Fruit fly (Drosophila melanogaster) whole organism, embryonic: ENCODE data around the gene Tim8.

Experiments used
- Abd-B ChIP-seq: fragments of 200-800 bp; sonication (Bioruptor generic); optimal IDR thresholded peaks from 2 replicates; lab custom pipeline; 2018; ENCODE audit warnings: missing biosample characterization, mild to moderate bottlenecking, missing genetic modification characterization, moderate library complexity
- B-H1 ChIP-seq: fragments of 200-800 bp; sonication (Bioruptor generic); IDR thresholded peaks from 3 replicates; pipeline ENCODE4 v1.3.6; 2022; ENCODE audit warnings: missing biosample characterization, missing genetic modification characterization
- C15 ChIP-seq: fragments of 200-800 bp; sonication (Bioruptor generic); IDR thresholded peaks from 3 replicates; pipeline ENCODE4 v1.3.6; 2022; ENCODE audit warnings: missing biosample characterization, missing genetic modification characterization
- CG10147 ChIP-seq: fragments of 200-800 bp; sonication (Bioruptor generic); optimal IDR thresholded peaks from 2 replicates; lab custom pipeline; 2019; ENCODE audit warnings: missing biosample characterization, mild to moderate bottlenecking, missing genetic modification characterization, moderate library complexity
- CG11398 ChIP-seq: fragments of 200-800 bp; sonication (Bioruptor generic); optimal IDR thresholded peaks from 2 replicates; lab custom pipeline; 2016; ENCODE audit warnings: missing biosample characterization, missing genetic modification characterization
- CG11723 ChIP-seq: fragments of 200-800 bp; sonication (Bioruptor generic); optimal IDR thresholded peaks from 2 replicates; lab custom pipeline; 2017; ENCODE audit warnings: missing biosample characterization, mild to moderate bottlenecking, missing genetic modification characterization
- CG12219 ChIP-seq: fragments of 200-800 bp; sonication (Bioruptor generic); optimal IDR thresholded peaks from 3 replicates; lab custom pipeline; 2018; ENCODE audit warnings: missing biosample characterization, mild to moderate bottlenecking, missing genetic modification characterization
- CG12236 ChIP-seq: fragments of 200-800 bp; sonication (Bioruptor generic); optimal IDR thresholded peaks from 2 replicates; lab custom pipeline; 2016; ENCODE audit warnings: missing biosample characterization, missing genetic modification characterization
- CG12659 ChIP-seq: fragments of 200-800 bp; sonication (Bioruptor generic); optimal IDR thresholded peaks from 3 replicates; lab custom pipeline; 2017; ENCODE audit warnings: mild to moderate bottlenecking, missing biosample characterization, missing genetic modification reagents, missing genetic modification characterization
- CG12942 ChIP-seq: fragments of 200-800 bp; sonication (Bioruptor generic); optimal IDR thresholded peaks from 3 replicates; lab custom pipeline; 2016; ENCODE audit warnings: missing biosample characterization, missing genetic modification characterization
- CG13287 ChIP-seq: fragments of 200-800 bp; sonication (Bioruptor generic); IDR thresholded peaks from 2 replicates; pipeline ENCODE4 v1.3.6; 2022; ENCODE audit warnings: missing biosample characterization, missing genetic modification characterization; ENCODE audit not compliant: partially characterized antibody
- CG14860 ChIP-seq: fragments of 200-800 bp; sonication (Bioruptor generic); IDR thresholded peaks from 3 replicates; pipeline ENCODE4 v1.3.6; 2022; ENCODE audit warnings: missing biosample characterization, missing genetic modification characterization; ENCODE audit not compliant: partially characterized antibody
- CG15514 ChIP-seq: fragments of 200-800 bp; sonication (Bioruptor generic); optimal IDR thresholded peaks from 3 replicates; lab custom pipeline; 2017; ENCODE audit warnings: missing biosample characterization, missing genetic modification characterization, mild to moderate bottlenecking, moderate library complexity, missing genetic modification reagents
- CG17568 ChIP-seq: fragments of 200-800 bp; sonication (Bioruptor generic); optimal IDR thresholded peaks from 2 replicates; lab custom pipeline; 2018; ENCODE audit warnings: missing biosample characterization, mild to moderate bottlenecking, missing genetic modification characterization, moderate library complexity
- CG18262 ChIP-seq: fragments of 200-800 bp; optimal IDR thresholded peaks from 3 replicates; lab custom pipeline; 2019; ENCODE audit warnings: missing biosample characterization, mild to moderate bottlenecking, missing genetic modification characterization, moderate library complexity
- CG2678 ChIP-seq: fragments of 200-800 bp; sonication (Bioruptor generic); optimal IDR thresholded peaks from 3 replicates; lab custom pipeline; 2019; ENCODE audit warnings: missing biosample characterization, mild to moderate bottlenecking, missing genetic modification characterization, moderate library complexity
- CG34224 ChIP-seq: fragments of 200-800 bp; sonication (Bioruptor generic); IDR thresholded peaks from 3 replicates; pipeline ENCODE4 v1.3.6; 2022; ENCODE audit warnings: missing biosample characterization, missing genetic modification characterization; ENCODE audit not compliant: partially characterized antibody
- CG3847 ChIP-seq: fragments of 200-800 bp; sonication (Bioruptor generic); IDR thresholded peaks from 2 replicates; pipeline ENCODE4 v1.3.6; 2022; ENCODE audit warnings: missing biosample characterization, missing genetic modification characterization
- CG4617 ChIP-seq: fragments of 200-800 bp; sonication (Bioruptor generic); optimal IDR thresholded peaks from 3 replicates; lab custom pipeline; 2016; ENCODE audit warnings: missing biosample characterization, missing genetic modification characterization, borderline replicate concordance
- CG6689 ChIP-seq: fragments of 200-800 bp; sonication (Bioruptor generic); IDR thresholded peaks from 2 replicates; pipeline ENCODE4 v1.3.6; 2022; ENCODE audit warnings: missing biosample characterization, missing genetic modification characterization
- CG6765 ChIP-seq: fragments of 200-800 bp; sonication (Bioruptor generic); optimal IDR thresholded peaks from 3 replicates; lab custom pipeline; 2017; ENCODE audit warnings: missing biosample characterization, mild to moderate bottlenecking, missing genetic modification characterization
- CG8281 ChIP-seq: fragments of 200-800 bp; sonication (Bioruptor generic); optimal IDR thresholded peaks from 2 replicates; lab custom pipeline; 2018; ENCODE audit warnings: missing biosample characterization, mild to moderate bottlenecking, missing genetic modification characterization, moderate library complexity
- CG8388 ChIP-seq: fragments of 200-800 bp; sonication (Bioruptor generic); optimal IDR thresholded peaks from 2 replicates; lab custom pipeline; 2019; ENCODE audit warnings: missing biosample characterization, mild to moderate bottlenecking, missing genetic modification characterization, moderate library complexity
- CG8478 ChIP-seq: fragments of >200 bp; optimal IDR thresholded peaks from 2 replicates; lab custom pipeline; 2018
- CG9437 ChIP-seq: fragments of 200-800 bp; sonication (Bioruptor generic); optimal IDR thresholded peaks from 2 replicates; lab custom pipeline; 2018; ENCODE audit warnings: missing biosample characterization, mild to moderate bottlenecking, missing genetic modification characterization
- D19A ChIP-seq: fragments of 200-800 bp; optimal IDR thresholded peaks from 3 replicates; lab custom pipeline; 2019; ENCODE audit warnings: missing biosample characterization, mild to moderate bottlenecking, missing genetic modification characterization, moderate library complexity
- Dp ChIP-seq: fragments of 200-800 bp; sonication (Bioruptor generic); optimal IDR thresholded peaks from 2 replicates; lab custom pipeline; 2018; ENCODE audit warnings: missing biosample characterization, mild to moderate bottlenecking, missing genetic modification characterization, moderate library complexity
- E2f2 ChIP-seq: fragments of 200-800 bp; sonication (Bioruptor generic); IDR thresholded peaks from 2 replicates; pipeline ENCODE4 v1.3.6; 2022; ENCODE audit warnings: missing biosample characterization, missing genetic modification characterization
- Elba2 ChIP-seq: fragments of 200-800 bp; sonication (Bioruptor generic); optimal IDR thresholded peaks from 3 replicates; lab custom pipeline; 2016; ENCODE audit warnings: missing biosample characterization, missing genetic modification characterization
- Kr ChIP-seq: fragments of 200-800 bp; sonication (Bioruptor generic); optimal IDR thresholded peaks from 2 replicates; lab custom pipeline; 2017; ENCODE audit warnings: missing biosample characterization, mild to moderate bottlenecking, missing genetic modification characterization
- Oli ChIP-seq: fragments of 200-800 bp; sonication (Bioruptor generic); optimal IDR thresholded peaks from 2 replicates; lab custom pipeline; 2018; ENCODE audit warnings: missing biosample characterization, mild to moderate bottlenecking, missing genetic modification characterization, moderate library complexity
- Ssrp ChIP-seq: fragments of 200-800 bp; sonication (Bioruptor generic); optimal IDR thresholded peaks from 2 replicates; lab custom pipeline; 2018; ENCODE audit warnings: missing biosample characterization, mild to moderate bottlenecking, missing genetic modification characterization, moderate library complexity
- Xbp1 ChIP-seq: fragments of 200-800 bp; sonication (Bioruptor generic); optimal IDR thresholded peaks from 3 replicates; lab custom pipeline; 2016; ENCODE audit warnings: missing biosample characterization, mild to moderate bottlenecking, missing genetic modification characterization
- YL-1 ChIP-seq: fragments of 200-800 bp; sonication (Bioruptor generic); optimal IDR thresholded peaks from 3 replicates; lab custom pipeline; 2017; ENCODE audit warnings: missing biosample characterization, mild to moderate bottlenecking, missing genetic modification characterization
- ase ChIP-seq: fragments of 200-800 bp; sonication (Bioruptor generic); IDR thresholded peaks from 3 replicates; pipeline ENCODE4 v1.3.6; 2022; ENCODE audit warnings: missing biosample characterization, missing genetic modification characterization
- ash1 ChIP-seq: fragments of 200-800 bp; sonication (Bioruptor generic); optimal IDR thresholded peaks from 2 replicates; lab custom pipeline; 2018; ENCODE audit warnings: missing biosample characterization, mild to moderate bottlenecking, missing genetic modification characterization
- az2 ChIP-seq: fragments of 200-800 bp; sonication (Bioruptor generic); optimal IDR thresholded peaks from 3 replicates; lab custom pipeline; 2016; ENCODE audit warnings: missing biosample characterization, missing genetic modification characterization
- caup ChIP-seq: fragments of 200-800 bp; sonication (Bioruptor generic); optimal IDR thresholded peaks from 3 replicates; lab custom pipeline; 2017; ENCODE audit warnings: missing biosample characterization, mild to moderate bottlenecking, missing genetic modification characterization, moderate library complexity; ENCODE audit not compliant: severe bottlenecking
- crc ChIP-seq: fragments of 200-800 bp; sonication (Bioruptor generic); optimal IDR thresholded peaks from 2 replicates; lab custom pipeline; 2016; ENCODE audit warnings: missing biosample characterization, missing genetic modification characterization
- gcm ChIP-seq: fragments of 200-800 bp; sonication (Bioruptor generic); optimal IDR thresholded peaks from 2 replicates; lab custom pipeline; 2019; ENCODE audit warnings: missing biosample characterization, mild to moderate bottlenecking, missing genetic modification characterization, moderate library complexity
- kni ChIP-seq: fragments of 200-800 bp; sonication (Bioruptor generic); optimal IDR thresholded peaks from 3 replicates; lab custom pipeline; 2017; ENCODE audit warnings: mild to moderate bottlenecking, missing biosample characterization, missing genetic modification reagents, missing genetic modification characterization
- maf-S ChIP-seq: fragments of 200-800 bp; sonication (Bioruptor generic); optimal IDR thresholded peaks from 2 replicates; lab custom pipeline; 2016; ENCODE audit warnings: missing biosample characterization, missing genetic modification characterization
- onecut ChIP-seq: fragments of 200-800 bp; sonication (Bioruptor generic); IDR thresholded peaks from 2 replicates; pipeline ENCODE4 v1.3.6; 2022; ENCODE audit warnings: missing biosample characterization, missing genetic modification characterization
- pho ChIP-seq: fragments of 200-800 bp; sonication (Bioruptor generic); optimal IDR thresholded peaks from 2 replicates; lab custom pipeline; 2016; ENCODE audit warnings: missing biosample characterization, missing genetic modification characterization
- repo ChIP-seq: fragments of 200-800 bp; sonication (Bioruptor generic); optimal IDR thresholded peaks from 2 replicates; lab custom pipeline; 2016; ENCODE audit warnings: missing biosample characterization, missing genetic modification characterization
- schlank ChIP-seq: fragments of 200-800 bp; sonication (Bioruptor generic); optimal IDR thresholded peaks from 2 replicates; lab custom pipeline; 2018; ENCODE audit warnings: missing biosample characterization, mild to moderate bottlenecking, missing genetic modification characterization
- scrt ChIP-seq: fragments of 200-800 bp; sonication (Bioruptor generic); optimal IDR thresholded peaks from 2 replicates; lab custom pipeline; 2018; ENCODE audit warnings: missing biosample characterization, mild to moderate bottlenecking, missing genetic modification characterization, moderate library complexity
- slou ChIP-seq: fragments of 200-800 bp; sonication (Bioruptor generic); optimal IDR thresholded peaks from 3 replicates; lab custom pipeline; 2016; ENCODE audit warnings: missing biosample characterization, missing genetic modification characterization
- sqz ChIP-seq: fragments of 200-800 bp; sonication (Bioruptor generic); optimal IDR thresholded peaks from 3 replicates; lab custom pipeline; 2018; ENCODE audit warnings: missing biosample characterization, mild to moderate bottlenecking, missing genetic modification characterization
- ttk ChIP-seq: fragments of 200-800 bp; sonication (Bioruptor generic); IDR thresholded peaks from 2 replicates; pipeline ENCODE4 v2.1.2; 2022; ENCODE audit warnings: missing biosample characterization, missing genetic modification characterization
- tup ChIP-seq: fragments of 200-800 bp; sonication (Bioruptor generic); optimal IDR thresholded peaks from 2 replicates; lab custom pipeline; 2016; ENCODE audit warnings: missing biosample characterization, mild to moderate bottlenecking, missing genetic modification characterization, moderate library complexity

Gene Tim8

DNA sequence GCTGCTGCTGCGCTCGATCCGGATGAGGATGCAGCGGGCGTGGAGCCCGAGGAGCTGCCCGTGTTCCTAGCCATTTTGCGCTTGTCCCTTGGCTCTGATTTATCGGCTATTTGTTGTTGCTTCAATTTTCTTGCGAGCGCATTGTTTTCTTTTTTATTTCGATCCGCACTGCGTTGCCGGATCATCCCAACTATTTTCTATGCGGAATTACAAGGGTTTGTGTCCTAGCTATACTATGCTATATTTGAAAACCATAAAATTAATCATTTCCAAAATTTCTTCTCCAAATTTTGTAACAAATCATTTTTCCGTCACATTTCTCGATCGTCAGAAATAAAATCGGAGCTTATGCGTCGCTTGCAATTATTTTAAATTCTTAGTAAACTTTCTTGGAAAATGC, 20.4 kb upstream of the Tim8 start, which contains the start of the genes GCS1 and CG11756 (continued):
- TF ChIP-seq YL-1 (GFP tag; lab: Kevin White, UChicago) (peak; percentile 19), CG11723 (GFP tag; lab: Kevin White, UChicago) (no peak), CG17568 (GFP tag; lab: Kevin White, UChicago) (no peak), C15 (GFP tag; lab: Robert Waterston, UW) (no peak), pho (no peak), CG9437 (GFP tag; lab: Kevin White, UChicago) (no peak), crc (GFP tag; lab: Kevin White, UChicago) (no peak), maf-S (no peak), CG12236 (GFP tag; lab: Kevin White, UChicago) (no peak), schlank (no peak), CG12942 (GFP tag; lab: Kevin White, UChicago) (no peak), tup (no peak), B-H1 (GFP tag; lab: Robert Waterston, UW) (no peak), Dp (GFP tag; lab: Kevin White, UChicago) (peak; percentile 52), ttk (no peak), Abd-B (GFP tag; lab: Kevin White, UChicago) (peak; percentile 32), ase (no peak), ash1 (GFP tag; lab: Kevin White, UChicago) (no peak), slou (GFP tag; lab: Kevin White, UChicago) (no peak), CG15514 (GFP tag; lab: Kevin White, UChicago) (peak; percentile 29), onecut (GFP tag; lab: Robert Waterston, UW) (no peak), Elba2 (GFP tag; lab: Kevin White, UChicago) (no peak), CG13287 (GFP tag; lab: Robert Waterston, UW) (0 out of 2 replicates have a peak, but pooled peaks have one; percentile 25), CG4617 (GFP tag; lab: Kevin White, UChicago) (peak; percentile 47), scrt (GFP tag; lab: Kevin White, UChicago) (no peak), caup (GFP tag; lab: Kevin White, UChicago) (no peak), CG2678 (tag; lab: Kevin White, UChicago) (no peak), CG12219 (GFP tag; lab: Kevin White, UChicago) (no peak), CG12659 (GFP tag; lab: Kevin White, UChicago) (no peak), kni (GFP tag; lab: Kevin White, UChicago) (no peak), CG6765 (GFP tag; lab: Kevin White, UChicago) (no peak)

DNA sequence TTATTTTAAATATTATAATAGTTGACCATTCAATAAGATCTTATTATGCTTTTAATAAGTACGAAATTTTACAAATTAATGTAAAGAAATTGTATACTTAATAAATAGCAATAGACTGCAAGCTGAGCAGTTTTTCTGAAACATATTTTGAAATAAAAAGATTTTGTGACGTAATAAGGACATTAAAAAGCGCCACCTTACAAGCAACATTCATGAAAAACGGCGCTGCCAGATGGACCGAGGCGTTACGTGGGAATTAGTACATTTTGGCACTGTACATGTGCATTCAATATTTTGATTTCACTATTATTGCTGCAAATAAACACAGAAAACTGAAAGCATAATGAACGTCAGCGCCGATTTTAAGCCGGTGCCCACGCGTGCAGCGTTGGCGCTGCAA, 19.4 kb upstream of the Tim8 start, which contains the start of gene CG1738:
Gene CG1738 (plus strand): TSS at position 221 of the 400 bp plus-strand sequence.
- TF ChIP-seq gcm (GFP tag; lab: Kevin White, UChicago) (no peak), az2 (GFP tag; lab: Kevin White, UChicago) (peak; percentile 0), CG10147 (no peak), Abd-B (GFP tag; lab: Kevin White, UChicago) (peak; percentile 3), sqz (GFP tag; lab: Kevin White, UChicago) (no peak), D19A (tag; lab: Kevin White, UChicago) (no peak), Ssrp (no peak), CG3847 (GFP tag; lab: Robert Waterston, UW) (peak; percentile 65), CG18262 (tag; lab: Kevin White, UChicago) (peak; percentile 11), Xbp1 (GFP tag; lab: Kevin White, UChicago) (peak; percentile 41), CG8388 (GFP tag; lab: Kevin White, UChicago) (peak; percentile 7), CG8478 (no peak), E2f2 (GFP tag; lab: Robert Waterston, UW) (peak; percentile 25; the same call in 1 of the 2 replicates), CG8281 (tag; lab: Kevin White, UChicago) (no peak), C15 (GFP tag; lab: Robert Waterston, UW) (no peak), Oli (tag; lab: Kevin White, UChicago) (no peak), Kr (GFP tag; lab: Kevin White, UChicago) (no peak), repo (GFP tag; lab: Kevin White, UChicago) (no peak), CG6689 (GFP tag; lab: Robert Waterston, UW) (peak; percentile 100), CG14860 (GFP tag; lab: Robert Waterston, UW) (no peak), CG34224 (GFP tag; lab: Robert Waterston, UW) (no peak), CG11398 (GFP tag; lab: Kevin White, UChicago) (no peak)
